Fruit fly (Drosophila melanogaster) whole organism, wandering third instar larva: Measurements from ENCODE around the gene Gagr.
A peak's percentile ranks its signal among the peaks of the same experiment; 100 is the strongest.

Experiments
- Abd-B ChIP-seq: fragments of >200 bp; optimal IDR thresholded peaks from 2 replicates; lab custom pipeline; 2017; ENCODE audit warnings: missing biosample characterization, missing genetic modification characterization
- CG32264 ChIP-seq: fragments of 200-800 bp; sonication (Bioruptor generic); optimal IDR thresholded peaks from 2 replicates; lab custom pipeline; 2016; ENCODE audit warnings: missing biosample characterization, missing genetic modification characterization
- CG9705 ChIP-seq: fragments of 200-800 bp; sonication (Bioruptor generic); optimal IDR thresholded peaks from 2 replicates; lab custom pipeline; 2018; ENCODE audit warnings: missing biosample characterization, mild to moderate bottlenecking, missing genetic modification characterization
- CrebA ChIP-seq: fragments of 200-800 bp; sonication (Bioruptor generic); optimal IDR thresholded peaks from 2 replicates; lab custom pipeline; 2016; ENCODE audit warnings: missing biosample characterization, mild to moderate bottlenecking, missing genetic modification characterization, borderline replicate concordance
- Dfd ChIP-seq: fragments of >200 bp; optimal IDR thresholded peaks from 2 replicates; lab custom pipeline; 2017; ENCODE audit warnings: missing biosample characterization, missing genetic modification characterization
- Dif ChIP-seq: fragments of 200-275, 200-300 bp; sonication (Bioruptor generic); optimal IDR thresholded peaks from 2 replicates; lab custom pipeline; 2018; ENCODE audit warnings: missing biosample characterization, missing genetic modification characterization; ENCODE audit not compliant: partially characterized antibody
- GATAd ChIP-seq: sonication (Bioruptor generic); optimal IDR thresholded peaks from 2 replicates; lab custom pipeline; 2016; ENCODE audit warnings: missing biosample characterization, missing genetic modification characterization
- HLH106 ChIP-seq: fragments of 200-800 bp; optimal IDR thresholded peaks from 3 replicates; lab custom pipeline; 2019; ENCODE audit warnings: missing biosample characterization, mild to moderate bottlenecking, missing genetic modification characterization, moderate library complexity
- Hnf4 ChIP-seq: fragments of 200-800 bp; sonication (Bioruptor generic); optimal IDR thresholded peaks from 2 replicates; lab custom pipeline; 2016; ENCODE audit warnings: missing biosample characterization, mild to moderate bottlenecking, missing genetic modification characterization
- Hr78 ChIP-seq: fragments of >200 bp; optimal IDR thresholded peaks from 2 replicates; lab custom pipeline; 2017; ENCODE audit warnings: missing biosample characterization, missing genetic modification characterization
- Hr83 ChIP-seq: fragments of 200-300 bp; sonication (Bioruptor generic); optimal IDR thresholded peaks from 2 replicates; lab custom pipeline; 2016; ENCODE audit warnings: missing biosample characterization, mild to moderate bottlenecking, missing genetic modification characterization, moderate library complexity; ENCODE audit not compliant: poor library complexity, severe bottlenecking
- Jra ChIP-seq: sonication (Bioruptor generic); optimal IDR thresholded peaks from 2 replicates; lab custom pipeline; 2016; ENCODE audit warnings: missing biosample characterization, missing genetic modification characterization
- Mio ChIP-seq: sonication (Bioruptor generic); optimal IDR thresholded peaks from 2 replicates; lab custom pipeline; 2016; ENCODE audit warnings: missing biosample characterization, missing genetic modification characterization
- Myc ChIP-seq: fragments of >200 bp; optimal IDR thresholded peaks from 2 replicates; lab custom pipeline; 2017
- N ChIP-seq: fragments of >200 bp; optimal IDR thresholded peaks from 2 replicates; lab custom pipeline; 2018; ENCODE audit warnings: missing biosample characterization, missing external identifiers, missing genetic modification characterization
- OdsH ChIP-seq: fragments of 200-800 bp; sonication (Bioruptor generic); optimal IDR thresholded peaks from 2 replicates; lab custom pipeline; 2016; ENCODE audit warnings: missing biosample characterization, mild to moderate bottlenecking, missing genetic modification characterization
- Rel ChIP-seq, 2 experiments: fragments of 200-800 bp; sonication (Bioruptor generic) in 1 of 2; optimal IDR thresholded peaks; 2 replicates in 1 of 2; 3 replicates in 1 of 2; lab custom pipeline; 2016 to 2019; ENCODE audit warnings: mild to moderate bottlenecking in 2 of 2, missing biosample characterization in 2 of 2, missing genetic modification characterization in 2 of 2, moderate library complexity in 1 of 2
- Sp1 ChIP-seq: fragments of 200-800 bp; sonication (Bioruptor generic); optimal IDR thresholded peaks from 3 replicates; lab custom pipeline; 2019; ENCODE audit warnings: missing biosample characterization, mild to moderate bottlenecking, missing genetic modification characterization, moderate library complexity
- Vsx2 ChIP-seq: fragments of 200-300, 225-300 bp; sonication (Bioruptor generic); optimal IDR thresholded peaks from 2 replicates; lab custom pipeline; 2018; ENCODE audit warnings: missing biosample characterization, missing genetic modification characterization; ENCODE audit not compliant: partially characterized antibody
- br ChIP-seq: fragments of 200-800 bp; sonication (Bioruptor generic); optimal IDR thresholded peaks from 2 replicates; lab custom pipeline; 2016; ENCODE audit warnings: missing biosample characterization, missing genetic modification characterization
- brk ChIP-seq: fragments of 200-800 bp; sonication (Bioruptor generic); optimal IDR thresholded peaks from 2 replicates; lab custom pipeline; 2016; ENCODE audit warnings: missing biosample characterization, mild to moderate bottlenecking, missing genetic modification characterization
- dl ChIP-seq, 2 experiments: fragments of 175-275, 200-275 bp in 1 of 2; fragments of 200-275 bp in 1 of 2; sonication (Bioruptor generic); optimal IDR thresholded peaks; lab custom pipeline; 2018; ENCODE audit warnings: mild to moderate bottlenecking in 2 of 2, missing biosample characterization in 2 of 2, missing genetic modification characterization in 2 of 2, moderate library complexity in 2 of 2; ENCODE audit not compliant: partially characterized antibody in 2 of 2, insufficient read depth in 1 of 2
- dmrt93B ChIP-seq: fragments of 200-800 bp; sonication (Bioruptor generic); optimal IDR thresholded peaks from 2 replicates; lab custom pipeline; 2018; ENCODE audit warnings: missing biosample characterization, mild to moderate bottlenecking, missing genetic modification characterization
- dsf ChIP-seq: sonication (Bioruptor generic); optimal IDR thresholded peaks from 2 replicates; lab custom pipeline; 2016; ENCODE audit warnings: missing biosample characterization, missing genetic modification characterization, borderline replicate concordance
- ey ChIP-seq: fragments of 200-800 bp; sonication (Bioruptor generic); optimal IDR thresholded peaks from 2 replicates; lab custom pipeline; 2016; ENCODE audit warnings: missing biosample characterization, missing genetic modification characterization
- foxo ChIP-seq, 2 experiments: fragments of 200-800 bp; sonication (Bioruptor generic); optimal IDR thresholded peaks; 2 replicates in 1 of 2; 3 replicates in 1 of 2; lab custom pipeline; 2016 to 2017; ENCODE audit warnings: missing biosample characterization in 2 of 2, missing genetic modification characterization in 2 of 2
- fru ChIP-seq: fragments of 200-800 bp; sonication (Bioruptor generic); optimal IDR thresholded peaks from 3 replicates; lab custom pipeline; 2016; ENCODE audit warnings: missing biosample characterization, mild to moderate bottlenecking, missing genetic modification characterization
- h ChIP-seq: fragments of 200-800 bp; sonication (Bioruptor generic); optimal IDR thresholded peaks from 3 replicates; lab custom pipeline; 2016; ENCODE audit warnings: missing biosample characterization, mild to moderate bottlenecking, missing genetic modification characterization
- jim ChIP-seq: fragments of 175-275, 200-325 bp; sonication (Bioruptor generic); optimal IDR thresholded peaks from 2 replicates; lab custom pipeline; 2016; ENCODE audit warnings: missing biosample characterization, mild to moderate bottlenecking, missing genetic modification characterization
- lola ChIP-seq: fragments of >200 bp; optimal IDR thresholded peaks from 2 replicates; lab custom pipeline; 2017; ENCODE audit warnings: missing biosample characterization, missing genetic modification characterization
- pan ChIP-seq: fragments of >200 bp; optimal IDR thresholded peaks from 2 replicates; lab custom pipeline; 2017
- psq ChIP-seq: fragments of 200-800 bp; sonication (Bioruptor generic); optimal IDR thresholded peaks from 3 replicates; lab custom pipeline; 2017; ENCODE audit warnings: missing biosample characterization, mild to moderate bottlenecking, missing genetic modification characterization, moderate library complexity
- rgr ChIP-seq: fragments of 200-800 bp; sonication (Bioruptor generic); optimal IDR thresholded peaks from 3 replicates; lab custom pipeline; 2016; ENCODE audit warnings: missing biosample characterization, mild to moderate bottlenecking, missing genetic modification characterization
- sage ChIP-seq: fragments of 200-800 bp; sonication (Bioruptor generic); optimal IDR thresholded peaks from 2 replicates; lab custom pipeline; 2016; ENCODE audit warnings: missing biosample characterization, mild to moderate bottlenecking, missing genetic modification characterization
- sv ChIP-seq: fragments of 200-800 bp; sonication (Bioruptor generic); optimal IDR thresholded peaks from 3 replicates; lab custom pipeline; 2016; ENCODE audit warnings: missing biosample characterization, missing genetic modification characterization
- tai ChIP-seq: sonication (Bioruptor generic); optimal IDR thresholded peaks from 2 replicates; lab custom pipeline; 2016; ENCODE audit warnings: missing biosample characterization, missing genetic modification characterization
- usp ChIP-seq: fragments of >200 bp; optimal IDR thresholded peaks from 2 replicates; lab custom pipeline; 2017; ENCODE audit warnings: missing biosample characterization, missing genetic modification characterization
- woc ChIP-seq: sonication (Bioruptor generic); optimal IDR thresholded peaks from 2 replicates; lab custom pipeline; 2016; ENCODE audit warnings: missing biosample characterization, mild to moderate bottlenecking, missing genetic modification characterization

Gagr gene

dm6 chr3L:16385252-16385879 lies 9.0 kb upstream of the Gagr start (continued):
- TF ChIP-seq h (GFP tag; lab: Kevin White, UChicago) (peak; percentile 66), sv (GFP tag; lab: Kevin White, UChicago) (no peak), Dfd (GFP tag; lab: Kevin White, UChicago) (no peak), pan (lab: Kevin White, UChicago) (no peak), Sp1 (GFP tag; lab: Kevin White, UChicago) (peak; percentile 14), fru (GFP tag; lab: Kevin White, UChicago) (no peak)

dm6 chr3L:16385880-16386584 lies 8.4 kb upstream of the Gagr start, which contains the start of the genes Agpat3 and RAF2:
Gene Agpat3 (minus strand): TSS chr3L:16385957.
Gene RAF2 (plus strand): TSS chr3L:16386327.
- TF ChIP-seq ey (GFP tag; lab: Kevin White, UChicago) = peak; percentile 26
- peak; percentile 68 for TF ChIP-seq HLH106 (tag; lab: Kevin White, UChicago)
- no peak for TF ChIP-seq CG32264
- no peak for TF ChIP-seq CG9705 (GFP tag; lab: Kevin White, UChicago)
- TF ChIP-seq woc (GFP tag; lab: Kevin White, UChicago) = peak; percentile 3
- no peak for TF ChIP-seq N
- peak; percentile 55 for TF ChIP-seq Hr83 (GFP tag; lab: Kevin White, UChicago)
- TF ChIP-seq usp (GFP tag; lab: Kevin White, UChicago) = no peak
- no peak for TF ChIP-seq tai (GFP tag; lab: Kevin White, UChicago)
- TF ChIP-seq psq (GFP tag; lab: Kevin White, UChicago) = peak; percentile 10
- no peak for TF ChIP-seq CrebA (GFP tag; lab: Kevin White, UChicago)
- TF ChIP-seq jim (GFP tag; lab: Kevin White, UChicago) = peak; percentile 67
- TF ChIP-seq pan (lab: Kevin White, UChicago) = no peak
- no peak for TF ChIP-seq br (GFP tag; lab: Kevin White, UChicago)
- no peak for TF ChIP-seq Hr78 (GFP tag; lab: Kevin White, UChicago)
- no peak for TF ChIP-seq dl (GFP tag; optimal IDR thresholded peaks at IDR 0.05; lab: Kevin White, UChicago; ENCODE audit: insufficient read depth in 1 of 2, partially characterized antibody in 2 of 2)
- TF ChIP-seq lola (GFP tag; lab: Kevin White, UChicago) = no peak
- no peak for TF ChIP-seq rgr (GFP tag; lab: Kevin White, UChicago)
- TF ChIP-seq foxo (GFP tag; optimal IDR thresholded peaks at IDR 0.05; lab: Kevin White, UChicago) = peak in 1 of 2 experiments; percentile 46
- TF ChIP-seq fru (GFP tag; lab: Kevin White, UChicago) = no peak
- no peak for TF ChIP-seq Rel (GFP tag; optimal IDR thresholded peaks at IDR 0.05; lab: Kevin White, UChicago)
- no peak for TF ChIP-seq Rel (tag; optimal IDR thresholded peaks at IDR 0.05; lab: Kevin White, UChicago)
- no peak for TF ChIP-seq OdsH (GFP tag; lab: Kevin White, UChicago)
- TF ChIP-seq GATAd (GFP tag; lab: Kevin White, UChicago) = no peak
- TF ChIP-seq Abd-B = no peak
- no peak for TF ChIP-seq sv (GFP tag; lab: Kevin White, UChicago)
- no peak for TF ChIP-seq dsf (GFP tag; lab: Kevin White, UChicago)
- no peak for TF ChIP-seq Vsx2 (GFP tag; lab: Kevin White, UChicago)
- TF ChIP-seq Jra (GFP tag; lab: Kevin White, UChicago) = no peak
- TF ChIP-seq brk (GFP tag; lab: Kevin White, UChicago) = no peak
- TF ChIP-seq h (GFP tag; lab: Kevin White, UChicago) = no peak
- no peak for TF ChIP-seq Mio (GFP tag; lab: Kevin White, UChicago)
- TF ChIP-seq Hnf4 (GFP tag; lab: Kevin White, UChicago) = no peak
- peak; percentile 8 for TF ChIP-seq Sp1 (GFP tag; lab: Kevin White, UChicago)
- no peak for TF ChIP-seq sage (GFP tag; lab: Kevin White, UChicago)
- no peak for TF ChIP-seq Myc (lab: Kevin White, UChicago)
- TF ChIP-seq dmrt93B = no peak
- no peak for TF ChIP-seq Dfd (GFP tag; lab: Kevin White, UChicago)
- TF ChIP-seq Dif = no peak
